Fruit fly (Drosophila melanogaster) whole organism, embryonic: Measurements from ENCODE around the gene CG33325.

Experiments
- BEAF-32 ChIP-seq: fragments of 200-800 bp; sonication (Bioruptor generic); optimal IDR thresholded peaks from 3 replicates; lab custom pipeline; 2017; ENCODE audit warnings: missing biosample characterization, missing genetic modification characterization, mild to moderate bottlenecking, moderate library complexity, missing genetic modification reagents
- Bgb ChIP-seq: fragments of 200-800 bp; sonication (Bioruptor generic); IDR thresholded peaks from 2 replicates; pipeline ENCODE4 v1.3.6; 2022; ENCODE audit warnings: missing biosample characterization, missing genetic modification characterization; ENCODE audit not compliant: partially characterized antibody
- CG11695 ChIP-seq: fragments of 200-800 bp; sonication (Bioruptor generic); IDR thresholded peaks from 3 replicates; pipeline ENCODE4 v1.3.6; 2022; ENCODE audit warnings: missing biosample characterization, missing genetic modification characterization
- CG12155 ChIP-seq: fragments of 200-800 bp; sonication (Bioruptor generic); optimal IDR thresholded peaks from 3 replicates; lab custom pipeline; 2016; ENCODE audit warnings: missing biosample characterization, missing genetic modification characterization
- CG1602 ChIP-seq: fragments of 200-800 bp; sonication (Bioruptor generic); optimal IDR thresholded peaks from 3 replicates; lab custom pipeline; 2016; ENCODE audit warnings: missing biosample characterization, missing genetic modification characterization
- CG18262 ChIP-seq: fragments of 200-800 bp; optimal IDR thresholded peaks from 3 replicates; lab custom pipeline; 2019; ENCODE audit warnings: missing biosample characterization, mild to moderate bottlenecking, missing genetic modification characterization, moderate library complexity
- CG32772 ChIP-seq: fragments of 200-800 bp; sonication (Bioruptor generic); IDR thresholded peaks from 2 replicates; pipeline ENCODE4 v1.3.6; 2022; ENCODE audit warnings: missing biosample characterization, missing genetic modification characterization
- CG5245 ChIP-seq: fragments of 200-800 bp; sonication (Bioruptor generic); optimal IDR thresholded peaks from 3 replicates; lab custom pipeline; 2016; ENCODE audit warnings: missing biosample characterization, missing genetic modification characterization
- CG7271 ChIP-seq: fragments of 200-800 bp; sonication (Bioruptor generic); optimal IDR thresholded peaks from 2 replicates; lab custom pipeline; 2018; ENCODE audit warnings: missing biosample characterization, mild to moderate bottlenecking, missing genetic modification characterization, moderate library complexity
- CG8924 ChIP-seq: fragments of 200-800 bp; optimal IDR thresholded peaks from 3 replicates; lab custom pipeline; 2019; ENCODE audit warnings: missing biosample characterization, mild to moderate bottlenecking, missing genetic modification characterization, moderate library complexity
- CG8944 ChIP-seq: fragments of 200-800 bp; sonication (Bioruptor generic); optimal IDR thresholded peaks from 3 replicates; lab custom pipeline; 2016; ENCODE audit warnings: missing biosample characterization, missing genetic modification characterization
- CG9876 ChIP-seq: fragments of 200-800 bp; sonication (Bioruptor generic); optimal IDR thresholded peaks from 2 replicates; lab custom pipeline; 2016; ENCODE audit warnings: missing biosample characterization, missing genetic modification characterization
- Chrac-16 ChIP-seq: fragments of 200-800 bp; sonication (Bioruptor generic); optimal IDR thresholded peaks from 3 replicates; lab custom pipeline; 2016; ENCODE audit warnings: missing biosample characterization, missing genetic modification characterization
- CkIIα-i1 ChIP-seq: fragments of 200-800 bp; sonication (Bioruptor generic); IDR thresholded peaks from 2 replicates; pipeline ENCODE4 v1.3.6; 2022; ENCODE audit warnings: missing biosample characterization, missing genetic modification characterization
- CrebB ChIP-seq: fragments of 200-800 bp; sonication (Bioruptor generic); optimal IDR thresholded peaks from 3 replicates; lab custom pipeline; 2018; ENCODE audit warnings: missing biosample characterization, mild to moderate bottlenecking, missing genetic modification characterization
- Deaf1 ChIP-seq: fragments of 200-800 bp; optimal IDR thresholded peaks from 3 replicates; lab custom pipeline; 2019; ENCODE audit warnings: missing biosample characterization, mild to moderate bottlenecking, missing genetic modification characterization, moderate library complexity
- Doc2 ChIP-seq: fragments of 200-800 bp; sonication (Bioruptor generic); IDR thresholded peaks from 2 replicates; pipeline ENCODE4 v1.3.6; 2022; ENCODE audit warnings: missing biosample characterization, missing genetic modification characterization
- Doc3 ChIP-seq: fragments of 200-800 bp; sonication (Bioruptor generic); IDR thresholded peaks from 3 replicates; pipeline ENCODE4 v1.3.6; 2022; ENCODE audit warnings: missing biosample characterization, missing genetic modification characterization; ENCODE audit not compliant: partially characterized antibody
- Eip74EF ChIP-seq, 2 experiments: fragments of 200-800 bp in 1 of 2; fragments of >200 bp in 1 of 2; sonication (Bioruptor generic) in 1 of 2; optimal IDR thresholded peaks; 2 replicates each; lab custom pipeline; 2017 to 2019; ENCODE audit warnings: missing biosample characterization in 2 of 2, missing genetic modification characterization in 2 of 2, mild to moderate bottlenecking in 1 of 2, moderate library complexity in 1 of 2
- Elba2 ChIP-seq: fragments of 200-800 bp; sonication (Bioruptor generic); optimal IDR thresholded peaks from 3 replicates; lab custom pipeline; 2016; ENCODE audit warnings: missing biosample characterization, missing genetic modification characterization
- HLH3B ChIP-seq: fragments of 200-800 bp; sonication (Bioruptor generic); IDR thresholded peaks from 2 replicates; pipeline ENCODE4 v1.3.6; 2022; ENCODE audit warnings: missing biosample characterization, missing genetic modification characterization
- Max ChIP-seq: fragments of 200-800 bp; sonication (Bioruptor generic); optimal IDR thresholded peaks from 2 replicates; lab custom pipeline; 2016; ENCODE audit warnings: missing biosample characterization, mild to moderate bottlenecking, missing genetic modification characterization
- Nf-YB ChIP-seq: fragments of 200-800 bp; sonication (Bioruptor generic); optimal IDR thresholded peaks from 3 replicates; lab custom pipeline; 2019; ENCODE audit warnings: missing biosample characterization, mild to moderate bottlenecking, missing genetic modification characterization, moderate library complexity
- Side ChIP-seq: fragments of 200-800 bp; sonication (Bioruptor generic); optimal IDR thresholded peaks from 2 replicates; lab custom pipeline; 2016; ENCODE audit warnings: missing biosample characterization, missing genetic modification characterization
- Sox102F ChIP-seq: fragments of 200-800 bp; sonication (Bioruptor generic); optimal IDR thresholded peaks from 2 replicates; lab custom pipeline; 2018; ENCODE audit warnings: missing biosample characterization, mild to moderate bottlenecking, missing genetic modification characterization, moderate library complexity
- Sry-δ ChIP-seq: fragments of 200-800 bp; sonication (Bioruptor generic); optimal IDR thresholded peaks from 2 replicates; lab custom pipeline; 2016; ENCODE audit warnings: missing biosample characterization, missing genetic modification characterization
- Stat92E ChIP-seq, 3 experiments: fragments of >200 bp in 2 of 3; fragments of 200-800 bp in 1 of 3; sonication (Bioruptor generic) in 1 of 3; optimal IDR thresholded peaks; 2 replicates each; lab custom pipeline; 2017 to 2019; ENCODE audit warnings: missing biosample characterization in 3 of 3, missing genetic modification characterization in 3 of 3, mild to moderate bottlenecking in 1 of 3, moderate library complexity in 1 of 3
- ato ChIP-seq: fragments of 200-800 bp; sonication (Bioruptor generic); IDR thresholded peaks from 2 replicates; pipeline ENCODE4 v1.3.6; 2022; ENCODE audit warnings: missing biosample characterization, missing genetic modification characterization; ENCODE audit not compliant: partially characterized antibody
- bcd ChIP-seq: fragments of 200-800 bp; sonication (Bioruptor generic); optimal IDR thresholded peaks from 2 replicates; lab custom pipeline; 2017; ENCODE audit warnings: missing biosample characterization, mild to moderate bottlenecking, missing genetic modification characterization
- btn ChIP-seq: fragments of 200-800 bp; sonication (Bioruptor generic); optimal IDR thresholded peaks from 2 replicates; lab custom pipeline; 2016; ENCODE audit warnings: missing biosample characterization, missing genetic modification characterization
- chn ChIP-seq: fragments of 200-800 bp; sonication (Bioruptor generic); optimal IDR thresholded peaks from 2 replicates; lab custom pipeline; 2016; ENCODE audit warnings: missing biosample characterization, missing genetic modification characterization
- corto ChIP-seq: fragments of 200-800 bp; sonication (Bioruptor generic); optimal IDR thresholded peaks from 2 replicates; lab custom pipeline; 2016; ENCODE audit warnings: missing biosample characterization, mild to moderate bottlenecking, missing genetic modification characterization, moderate library complexity
- crp ChIP-seq, 2 experiments: fragments of 200-800 bp; sonication (Bioruptor generic); optimal IDR thresholded peaks; 2 replicates in 1 of 2; 3 replicates in 1 of 2; lab custom pipeline; 2017; ENCODE audit warnings: missing biosample characterization in 2 of 2, missing genetic modification characterization in 2 of 2, mild to moderate bottlenecking in 1 of 2, moderate library complexity in 1 of 2
- eve ChIP-seq, 2 experiments: fragments of >200 bp; optimal IDR thresholded peaks; 2 replicates each; lab custom pipeline; 2017; ENCODE audit warnings: missing biosample characterization in 2 of 2, missing genetic modification characterization in 2 of 2
- eyg ChIP-seq: fragments of 200-800 bp; sonication (Bioruptor generic); optimal IDR thresholded peaks from 3 replicates; lab custom pipeline; 2016; ENCODE audit warnings: missing biosample characterization, missing genetic modification characterization
- fu2 ChIP-seq: fragments of 200-800 bp; sonication (Bioruptor generic); optimal IDR thresholded peaks from 2 replicates; lab custom pipeline; 2016; ENCODE audit warnings: missing biosample characterization, missing genetic modification characterization
- gcm ChIP-seq: fragments of 200-800 bp; sonication (Bioruptor generic); optimal IDR thresholded peaks from 2 replicates; lab custom pipeline; 2019; ENCODE audit warnings: missing biosample characterization, mild to moderate bottlenecking, missing genetic modification characterization, moderate library complexity
- gcm2 ChIP-seq: fragments of 200-800 bp; sonication (Bioruptor generic); optimal IDR thresholded peaks from 2 replicates; lab custom pipeline; 2016; ENCODE audit warnings: missing biosample characterization, missing genetic modification characterization
- gem ChIP-seq: fragments of 200-800 bp; sonication (Bioruptor generic); optimal IDR thresholded peaks from 2 replicates; lab custom pipeline; 2019; ENCODE audit warnings: missing biosample characterization, mild to moderate bottlenecking, missing genetic modification characterization, moderate library complexity
- hbn ChIP-seq: fragments of 200-800 bp; sonication (Bioruptor generic); IDR thresholded peaks from 2 replicates; pipeline ENCODE4 v1.3.6; 2022; ENCODE audit warnings: missing biosample characterization, missing genetic modification characterization; ENCODE audit not compliant: partially characterized antibody
- nerfin-1 ChIP-seq: fragments of 200-800 bp; sonication (Bioruptor generic); optimal IDR thresholded peaks from 3 replicates; lab custom pipeline; 2019; ENCODE audit warnings: missing biosample characterization, mild to moderate bottlenecking, missing genetic modification characterization, moderate library complexity
- onecut ChIP-seq: fragments of 200-800 bp; sonication (Bioruptor generic); IDR thresholded peaks from 2 replicates; pipeline ENCODE4 v1.3.6; 2022; ENCODE audit warnings: missing biosample characterization, missing genetic modification characterization
- row ChIP-seq: fragments of 200-800 bp; sonication (Bioruptor generic); IDR thresholded peaks from 3 replicates; pipeline ENCODE4 v1.3.6; 2022; ENCODE audit warnings: missing biosample characterization, missing genetic modification characterization
- sens ChIP-seq: fragments of 200-800 bp; sonication (Bioruptor generic); peaks from one replicate; lab custom pipeline; 2016; ENCODE audit warnings: missing biosample characterization, missing genetic modification characterization
- seq ChIP-seq: fragments of 200-800 bp; sonication (Bioruptor generic); IDR thresholded peaks from 2 replicates; pipeline ENCODE4 v1.3.6; 2022; ENCODE audit warnings: missing biosample characterization, missing genetic modification characterization
- so ChIP-seq: fragments of 200-800 bp; sonication (Bioruptor generic); IDR thresholded peaks from 3 replicates; pipeline ENCODE4 v1.3.6; 2022; ENCODE audit warnings: missing biosample characterization, missing genetic modification characterization
- tio ChIP-seq: fragments of 200-800 bp; sonication (Bioruptor generic); optimal IDR thresholded peaks from 2 replicates; lab custom pipeline; 2017; ENCODE audit warnings: missing biosample characterization, missing genetic modification characterization, inconsistent platforms
- usp ChIP-seq: fragments of >200 bp; optimal IDR thresholded peaks from 2 replicates; lab custom pipeline; 2017; ENCODE audit warnings: missing biosample characterization, missing genetic modification characterization

CG33325 gene

dm6 chr3R:8707166-8707565 lies 27.3 kb upstream of the CG33325 start (continued):
- no peak for TF ChIP-seq CkIIα-i1 (GFP tag; lab: Robert Waterston, UW)
- no peak for TF ChIP-seq Elba2 (GFP tag; lab: Kevin White, UChicago)

dm6 chr3R:8705323-8706097 lies 25.7 kb upstream of the CG33325 start:
- TF ChIP-seq CG5245 (GFP tag; lab: Kevin White, UChicago): no peak
- no peak for TF ChIP-seq bcd (GFP tag; lab: Kevin White, UChicago)
- no peak for TF ChIP-seq nerfin-1 (tag; lab: Kevin White, UChicago)
- TF ChIP-seq tio: no peak
- TF ChIP-seq Nf-YB (GFP tag; lab: Kevin White, UChicago): peak; percentile 91
- no peak for TF ChIP-seq CG12155
- no peak for TF ChIP-seq CG1602
- no peak for TF ChIP-seq so (GFP tag; lab: Robert Waterston, UW)
- TF ChIP-seq chn (GFP tag; lab: Kevin White, UChicago): no peak
- no peak for TF ChIP-seq Doc3 (GFP tag; lab: Robert Waterston, UW)
- no peak for TF ChIP-seq BEAF-32 (GFP tag; lab: Kevin White, UChicago)
- TF ChIP-seq CrebB (tag; lab: Kevin White, UChicago): no peak
- TF ChIP-seq eve (GFP tag; optimal IDR thresholded peaks at IDR 0.05; lab: Kevin White, UChicago): no peak
- TF ChIP-seq HLH3B (GFP tag; lab: Robert Waterston, UW): no peak
- no peak for TF ChIP-seq Bgb
- TF ChIP-seq fu2 (GFP tag; lab: Kevin White, UChicago): no peak
- no peak for TF ChIP-seq CG7271 (tag; lab: Kevin White, UChicago)
- TF ChIP-seq crp (GFP tag; optimal IDR thresholded peaks at IDR 0.05; lab: Kevin White, UChicago): no peak
- no peak for TF ChIP-seq CG9876 (GFP tag; lab: Kevin White, UChicago)
- TF ChIP-seq Doc2 (GFP tag; lab: Robert Waterston, UW): no peak
- TF ChIP-seq btn (GFP tag; lab: Kevin White, UChicago): no peak
- TF ChIP-seq gem (tag; lab: Kevin White, UChicago): peak; percentile 41
- TF ChIP-seq seq (GFP tag; lab: Robert Waterston, UW): peak; percentile 91
- no peak for TF ChIP-seq Max (GFP tag; lab: Kevin White, UChicago)
- TF ChIP-seq ato (GFP tag; lab: Robert Waterston, UW): no peak
- TF ChIP-seq eyg (GFP tag; lab: Kevin White, UChicago): no peak
- TF ChIP-seq CG18262 (tag; lab: Kevin White, UChicago): peak; percentile 22
- no peak for TF ChIP-seq Side (GFP tag; lab: Kevin White, UChicago)
- no peak for TF ChIP-seq CG11695
- TF ChIP-seq usp (GFP tag; lab: Kevin White, UChicago): no peak
- no peak for TF ChIP-seq corto (GFP tag; lab: Kevin White, UChicago)
- no peak for TF ChIP-seq Chrac-16
- TF ChIP-seq hbn (GFP tag; lab: Robert Waterston, UW): no peak
- no peak for TF ChIP-seq Eip74EF (GFP tag; optimal IDR thresholded peaks at IDR 0.05; lab: Kevin White, UChicago)
- peak; percentile 8 for TF ChIP-seq CG8924 (tag; lab: Kevin White, UChicago)
- peak; percentile 97 for TF ChIP-seq onecut (GFP tag; lab: Robert Waterston, UW)
- TF ChIP-seq CG32772 (GFP tag; lab: Robert Waterston, UW): no peak
- peak; percentile 64 for TF ChIP-seq sens (GFP tag; lab: Kevin White, UChicago)
- TF ChIP-seq gcm2 (GFP tag; lab: Kevin White, UChicago): no peak
- TF ChIP-seq Sry-δ: no peak
- no peak for TF ChIP-seq Sox102F (GFP tag; lab: Kevin White, UChicago)
- no peak for TF ChIP-seq CG8944 (GFP tag; lab: Kevin White, UChicago)
- no peak for TF ChIP-seq Stat92E (GFP tag; optimal IDR thresholded peaks at IDR 0.05; lab: Kevin White, UChicago)
- TF ChIP-seq row (GFP tag; lab: Robert Waterston, UW): no peak
- no peak for TF ChIP-seq gcm (GFP tag; lab: Kevin White, UChicago)
- TF ChIP-seq Deaf1 (tag; lab: Kevin White, UChicago): no peak
